Fruit fly (Drosophila melanogaster) whole organism, embryonic: ENCODE results near the gene Sik2.

Experiments used
- Adf1 ChIP-seq: fragments of 200-800 bp; sonication (Bioruptor generic); IDR thresholded peaks from 2 replicates; pipeline ENCODE4 v1.3.6; 2022; ENCODE audit warnings: missing biosample characterization, missing genetic modification characterization
- Atf3 ChIP-seq: fragments of 200-800 bp; sonication (Bioruptor generic); optimal IDR thresholded peaks from 3 replicates; lab custom pipeline; 2016; ENCODE audit warnings: missing biosample characterization, missing genetic modification characterization
- CG11398 ChIP-seq: fragments of 200-800 bp; sonication (Bioruptor generic); optimal IDR thresholded peaks from 2 replicates; lab custom pipeline; 2016; ENCODE audit warnings: missing biosample characterization, missing genetic modification characterization
- CG13424 ChIP-seq: fragments of 200-800 bp; sonication (Bioruptor generic); optimal IDR thresholded peaks from 2 replicates; lab custom pipeline; 2019; ENCODE audit warnings: missing biosample characterization, mild to moderate bottlenecking, missing genetic modification characterization, moderate library complexity
- CG15514 ChIP-seq: fragments of 200-800 bp; sonication (Bioruptor generic); optimal IDR thresholded peaks from 3 replicates; lab custom pipeline; 2017; ENCODE audit warnings: missing biosample characterization, missing genetic modification characterization, mild to moderate bottlenecking, moderate library complexity, missing genetic modification reagents
- CG17186 ChIP-seq: fragments of 200-800 bp; sonication (Bioruptor generic); optimal IDR thresholded peaks from 3 replicates; lab custom pipeline; 2017; ENCODE audit warnings: missing biosample characterization, missing genetic modification reagents, missing genetic modification characterization
- CG18011 ChIP-seq: fragments of 200-800 bp; sonication (Bioruptor generic); optimal IDR thresholded peaks from 2 replicates; lab custom pipeline; 2017; ENCODE audit warnings: missing biosample characterization, missing genetic modification characterization, mild to moderate bottlenecking, moderate library complexity, missing genotype
- CG18619 ChIP-seq: fragments of 200-800 bp; sonication (Bioruptor generic); optimal IDR thresholded peaks from 3 replicates; lab custom pipeline; 2017; ENCODE audit warnings: missing biosample characterization, mild to moderate bottlenecking, missing genetic modification characterization
- CG2889 ChIP-seq: fragments of 200-800 bp; sonication (Bioruptor generic); IDR thresholded peaks from 3 replicates; pipeline ENCODE4 v1.3.6; 2022; ENCODE audit warnings: missing biosample characterization, missing genetic modification characterization
- CG3281 ChIP-seq: fragments of 200-800 bp; sonication (Bioruptor generic); optimal IDR thresholded peaks from 3 replicates; lab custom pipeline; 2017; ENCODE audit warnings: missing biosample characterization, mild to moderate bottlenecking, missing genetic modification characterization
- CG4328 ChIP-seq: fragments of 200-800 bp; sonication (Bioruptor generic); optimal IDR thresholded peaks from 3 replicates; lab custom pipeline; 2017; ENCODE audit warnings: missing biosample characterization, missing genetic modification reagents, missing genetic modification characterization
- CG4617 ChIP-seq: fragments of 200-800 bp; sonication (Bioruptor generic); optimal IDR thresholded peaks from 3 replicates; lab custom pipeline; 2016; ENCODE audit warnings: missing biosample characterization, missing genetic modification characterization, borderline replicate concordance
- CG4730 ChIP-seq: fragments of 200-800 bp; sonication (Bioruptor generic); IDR thresholded peaks from 2 replicates; pipeline ENCODE4 v1.3.6; 2022; ENCODE audit warnings: missing biosample characterization, missing genetic modification characterization
- CG6654 ChIP-seq: fragments of 200-800 bp; sonication (Bioruptor generic); optimal IDR thresholded peaks from 2 replicates; lab custom pipeline; 2017; ENCODE audit warnings: missing biosample characterization, mild to moderate bottlenecking, missing genetic modification characterization
- CG7271 ChIP-seq: fragments of 200-800 bp; sonication (Bioruptor generic); optimal IDR thresholded peaks from 2 replicates; lab custom pipeline; 2018; ENCODE audit warnings: missing biosample characterization, mild to moderate bottlenecking, missing genetic modification characterization, moderate library complexity
- CG9215 ChIP-seq: fragments of 200-800 bp; sonication (Bioruptor generic); IDR thresholded peaks from 2 replicates; pipeline ENCODE4 v1.3.6; 2022; ENCODE audit warnings: missing biosample characterization, missing genetic modification characterization
- Dad ChIP-seq: fragments of 200-800 bp; sonication (Bioruptor generic); optimal IDR thresholded peaks from 3 replicates; lab custom pipeline; 2016; ENCODE audit warnings: missing biosample characterization, missing genetic modification characterization
- Dp ChIP-seq: fragments of 200-800 bp; sonication (Bioruptor generic); optimal IDR thresholded peaks from 2 replicates; lab custom pipeline; 2018; ENCODE audit warnings: missing biosample characterization, mild to moderate bottlenecking, missing genetic modification characterization, moderate library complexity
- HmgZ ChIP-seq: fragments of 200-800 bp; sonication (Bioruptor generic); optimal IDR thresholded peaks from 2 replicates; lab custom pipeline; 2018; ENCODE audit warnings: missing biosample characterization, mild to moderate bottlenecking, missing genetic modification characterization
- Hmx ChIP-seq: fragments of 200-800 bp; sonication (Bioruptor generic); optimal IDR thresholded peaks from 2 replicates; lab custom pipeline; 2016; ENCODE audit warnings: missing biosample characterization, missing genetic modification characterization
- Jarid2 ChIP-seq: fragments of 200-800 bp; sonication (Bioruptor generic); optimal IDR thresholded peaks from 3 replicates; lab custom pipeline; 2017; ENCODE audit warnings: mild to moderate bottlenecking, missing biosample characterization, missing genetic modification reagents, missing genetic modification characterization
- Mad ChIP-seq: fragments of 200-800 bp; sonication (Bioruptor generic); optimal IDR thresholded peaks from 2 replicates; lab custom pipeline; 2016; ENCODE audit warnings: missing biosample characterization, missing genetic modification characterization
- Max ChIP-seq: fragments of 200-800 bp; sonication (Bioruptor generic); optimal IDR thresholded peaks from 2 replicates; lab custom pipeline; 2016; ENCODE audit warnings: missing biosample characterization, mild to moderate bottlenecking, missing genetic modification characterization
- NC2β ChIP-seq: fragments of 200-800 bp; sonication (Bioruptor generic); optimal IDR thresholded peaks from 2 replicates; lab custom pipeline; 2016; ENCODE audit warnings: missing biosample characterization, missing genetic modification characterization
- Neu2 ChIP-seq: fragments of 200-800 bp; sonication (Bioruptor generic); optimal IDR thresholded peaks from 3 replicates; lab custom pipeline; 2016; ENCODE audit warnings: missing biosample characterization, missing genetic modification characterization, borderline replicate concordance
- Opbp ChIP-seq: fragments of 200-800 bp; sonication (Bioruptor generic); IDR thresholded peaks from 3 replicates; pipeline ENCODE4 v1.3.6; 2022; ENCODE audit warnings: missing biosample characterization, missing genetic modification characterization; ENCODE audit not compliant: partially characterized antibody
- Six4 ChIP-seq: fragments of 200-800 bp; sonication (Bioruptor generic); optimal IDR thresholded peaks from 2 replicates; lab custom pipeline; 2016; ENCODE audit warnings: missing biosample characterization, missing genetic modification characterization
- Spps ChIP-seq: fragments of 200-800 bp; sonication (Bioruptor generic); optimal IDR thresholded peaks from 2 replicates; lab custom pipeline; 2018; ENCODE audit warnings: missing biosample characterization, mild to moderate bottlenecking, missing genetic modification characterization
- Vsx1 ChIP-seq: fragments of 200-800 bp; sonication (Bioruptor generic); optimal IDR thresholded peaks from 2 replicates; lab custom pipeline; 2017; ENCODE audit warnings: missing biosample characterization, mild to moderate bottlenecking, missing genetic modification characterization, missing genetic modification reagents
- bbx ChIP-seq: fragments of 200-800 bp; sonication (Bioruptor generic); IDR thresholded peaks from 2 replicates; pipeline ENCODE4 v1.3.6; 2022; ENCODE audit warnings: missing biosample characterization, missing genetic modification characterization; ENCODE audit not compliant: partially characterized antibody
- btn ChIP-seq: fragments of 200-800 bp; sonication (Bioruptor generic); optimal IDR thresholded peaks from 2 replicates; lab custom pipeline; 2016; ENCODE audit warnings: missing biosample characterization, missing genetic modification characterization
- chinmo ChIP-seq: fragments of 200-800 bp; sonication (Bioruptor generic); IDR thresholded peaks from 4 replicates; pipeline ENCODE4 v1.3.6; 2022; ENCODE audit warnings: missing biosample characterization, missing genetic modification characterization; ENCODE audit not compliant: partially characterized antibody
- crc ChIP-seq: fragments of 200-800 bp; sonication (Bioruptor generic); optimal IDR thresholded peaks from 2 replicates; lab custom pipeline; 2016; ENCODE audit warnings: missing biosample characterization, missing genetic modification characterization
- dimm ChIP-seq: fragments of 200-800 bp; sonication (Bioruptor generic); IDR thresholded peaks from 2 replicates; pipeline ENCODE4 v1.3.6; 2022; ENCODE audit warnings: missing biosample characterization, missing genetic modification characterization
- dysf ChIP-seq: fragments of 200-800 bp; sonication (Bioruptor generic); IDR thresholded peaks from 3 replicates; pipeline ENCODE4 v1.3.6; 2022; ENCODE audit warnings: missing biosample characterization, missing genetic modification characterization
- ems ChIP-seq: fragments of 200-800 bp; sonication (Bioruptor generic); optimal IDR thresholded peaks from 3 replicates; lab custom pipeline; 2016; ENCODE audit warnings: missing biosample characterization, missing genetic modification characterization
- fd3F ChIP-seq: fragments of 200-800 bp; sonication (Bioruptor generic); optimal IDR thresholded peaks from 2 replicates; lab custom pipeline; 2018; ENCODE audit warnings: missing biosample characterization, mild to moderate bottlenecking, missing genetic modification characterization, moderate library complexity
- gem ChIP-seq: fragments of 200-800 bp; sonication (Bioruptor generic); optimal IDR thresholded peaks from 2 replicates; lab custom pipeline; 2019; ENCODE audit warnings: missing biosample characterization, mild to moderate bottlenecking, missing genetic modification characterization, moderate library complexity
- grau ChIP-seq: fragments of 200-800 bp; optimal IDR thresholded peaks from 3 replicates; lab custom pipeline; 2019; ENCODE audit warnings: missing biosample characterization, mild to moderate bottlenecking, missing genetic modification characterization, moderate library complexity
- ken ChIP-seq: fragments of 200-800 bp; sonication (Bioruptor generic); IDR thresholded peaks from 3 replicates; pipeline ENCODE4 v1.3.6; 2022; ENCODE audit warnings: missing biosample characterization, missing genetic modification characterization
- knrl ChIP-seq: fragments of 200-800 bp; sonication (Bioruptor generic); IDR thresholded peaks from 3 replicates; pipeline ENCODE4 v1.3.6; 2022; ENCODE audit warnings: missing biosample characterization, missing genetic modification characterization; ENCODE audit not compliant: partially characterized antibody
- mirr ChIP-seq: fragments of 200-800 bp; sonication (Bioruptor generic); optimal IDR thresholded peaks from 3 replicates; lab custom pipeline; 2018; ENCODE audit warnings: missing biosample characterization, mild to moderate bottlenecking, missing genetic modification characterization
- odd ChIP-seq: fragments of 200-800 bp; sonication (Bioruptor generic); optimal IDR thresholded peaks from 2 replicates; lab custom pipeline; 2017; ENCODE audit warnings: missing biosample characterization, mild to moderate bottlenecking, missing genetic modification characterization
- run ChIP-seq: fragments of 200-800 bp; sonication (Bioruptor generic); optimal IDR thresholded peaks from 3 replicates; lab custom pipeline; 2018; ENCODE audit warnings: missing biosample characterization, mild to moderate bottlenecking, missing genetic modification characterization
- shn ChIP-seq: fragments of 200-800 bp; sonication (Bioruptor generic); optimal IDR thresholded peaks from 3 replicates; lab custom pipeline; 2016; ENCODE audit warnings: missing biosample characterization, missing genetic modification characterization
- sisA ChIP-seq: fragments of 200-800 bp; sonication (Bioruptor generic); IDR thresholded peaks from 2 replicates; pipeline ENCODE4 v1.3.6; 2022; ENCODE audit warnings: missing biosample characterization, missing genetic modification characterization
- unpg ChIP-seq: fragments of 200-800 bp; sonication (Bioruptor generic); optimal IDR thresholded peaks from 3 replicates; lab custom pipeline; 2018; ENCODE audit warnings: missing biosample characterization, mild to moderate bottlenecking, missing genetic modification characterization, moderate library complexity
- usp ChIP-seq: fragments of >200 bp; optimal IDR thresholded peaks from 2 replicates; lab custom pipeline; 2017; ENCODE audit warnings: missing biosample characterization, missing genetic modification characterization
- vvl ChIP-seq: fragments of 200-800 bp; sonication (Bioruptor generic); IDR thresholded peaks from 2 replicates; pipeline ENCODE4 v1.3.6; 2022; ENCODE audit warnings: missing biosample characterization, missing genetic modification characterization
- zen ChIP-seq: fragments of 200-800 bp; sonication (Bioruptor generic); optimal IDR thresholded peaks from 3 replicates; lab custom pipeline; 2018; ENCODE audit warnings: missing biosample characterization, mild to moderate bottlenecking, missing genetic modification characterization, moderate library complexity

Gene Sik2

dm6 chrX:2080367-2080927 lies 18.7 kb upstream of the Sik2 start, which contains the start of the genes CG16903 and Unc-76 (continued):
- TF ChIP-seq zen (tag; lab: Kevin White, UChicago) (peak; percentile 42), unpg (GFP tag; lab: Kevin White, UChicago) (peak; percentile 36), CG4328 (GFP tag; lab: Kevin White, UChicago) (no peak), Dp (GFP tag; lab: Kevin White, UChicago) (peak; percentile 65), Mad (GFP tag; lab: Kevin White, UChicago) (no peak), odd (peak; percentile 56), grau (peak; percentile 51), fd3F (GFP tag; lab: Kevin White, UChicago) (no peak), Opbp (GFP tag; lab: Robert Waterston, UW) (peak; percentile 45; the same call in 1 of the 3 replicates), Spps (peak; percentile 17), Vsx1 (no peak), Atf3 (GFP tag; lab: Kevin White, UChicago) (no peak), Adf1 (GFP tag; lab: Robert Waterston, UW) (no peak; the same call in 1 of the 2 replicates), CG18619 (GFP tag; lab: Kevin White, UChicago) (no peak), ems (GFP tag; lab: Kevin White, UChicago) (no peak), Dad (peak; percentile 24), vvl (peak; percentile 60; the same call in 1 of the 2 replicates), Hmx (GFP tag; lab: Kevin White, UChicago) (no peak), Max (GFP tag; lab: Kevin White, UChicago) (no peak), btn (no peak), CG4730 (no peak), bbx (GFP tag; lab: Robert Waterston, UW) (peak; percentile 29; the same call in 1 of the 2 replicates), ken (no peak), mirr (GFP tag; lab: Kevin White, UChicago) (peak; percentile 64), shn (GFP tag; lab: Kevin White, UChicago) (peak; percentile 3), CG3281 (GFP tag; lab: Kevin White, UChicago) (peak; percentile 36), dimm (GFP tag; lab: Robert Waterston, UW) (no peak), CG9215 (GFP tag; lab: Robert Waterston, UW) (no peak), chinmo (GFP tag; lab: Robert Waterston, UW) (peak; percentile 70; the same call in 1 of the 4 replicates), CG7271 (peak; percentile 20), dysf (GFP tag; lab: Robert Waterston, UW) (no peak), crc (no peak), Neu2 (GFP tag; lab: Kevin White, UChicago) (no peak), gem (tag; lab: Kevin White, UChicago) (no peak), CG18011 (no peak), CG6654 (GFP tag; lab: Kevin White, UChicago) (no peak), CG17186 (GFP tag; lab: Kevin White, UChicago) (peak; percentile 28), sisA (no peak), Jarid2 (GFP tag; lab: Kevin White, UChicago) (peak; percentile 96), HmgZ (peak; percentile 82), NC2β (GFP tag; lab: Kevin White, UChicago) (peak; percentile 41), CG15514 (peak; percentile 85), CG2889 (GFP tag; lab: Robert Waterston, UW) (no peak), Six4 (GFP tag; lab: Kevin White, UChicago) (peak; percentile 7), CG13424 (tag; lab: Kevin White, UChicago) (peak; percentile 33), knrl (GFP tag; lab: Robert Waterston, UW) (peak; percentile 58; the same call in 1 of the 3 replicates), usp (no peak), CG11398 (GFP tag; lab: Kevin White, UChicago) (no peak), run (tag; lab: Kevin White, UChicago) (peak; percentile 29), CG4617 (GFP tag; lab: Kevin White, UChicago) (peak; percentile 90)
